Worm (Caenorhabditis elegans) whole organism, L4/young adult: ENCODE data around the gene pqn-87.

Experiments used
- W03F9.2 ChIP-seq: fragments of 150-350 bp; optimal IDR thresholded peaks from 2 replicates; lab custom pipeline; 2014; ENCODE audit warnings: missing biosample characterization, missing genetic modification characterization
- dao-5 ChIP-seq: sonication (generic microtip); optimal IDR thresholded peaks from 2 replicates; lab custom pipeline; 2016; ENCODE audit warnings: missing genotype, missing genetic modification characterization, moderate library complexity, missing compliant biosample characterization
- him-1 ChIP-seq: sonication (generic microtip); optimal IDR thresholded peaks from 2 replicates; lab custom pipeline; 2016; ENCODE audit warnings: missing genotype, missing genetic modification reagents, missing genetic modification characterization, missing compliant biosample characterization

DNA sequence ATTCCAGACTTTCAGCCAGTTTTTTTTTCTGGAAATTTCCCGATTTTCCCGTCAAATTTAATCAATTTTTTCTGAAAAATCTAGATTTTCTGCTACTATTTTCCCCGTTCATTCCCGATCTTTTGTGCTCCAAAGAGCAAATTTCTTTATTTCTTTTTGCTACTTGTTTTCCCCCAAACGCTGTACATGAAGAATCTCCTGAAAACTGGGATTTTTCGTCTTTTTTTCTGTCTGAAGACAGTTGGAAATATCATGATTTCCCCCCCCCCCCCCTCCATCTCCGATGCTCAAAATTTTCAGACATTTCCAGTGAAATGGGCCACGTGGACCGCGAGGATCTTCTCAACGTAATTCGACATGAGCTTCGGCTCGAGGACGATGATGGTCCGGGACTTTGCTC lies 3.1 kb upstream of the pqn-87 start, which contains the start of gene sinh-1:
- no peak for TF ChIP-seq dao-5 (tag; lab: Kevin White, UChicago)
- TF ChIP-seq W03F9.2 (tag; lab: Kevin White, UChicago), result no peak
- TF ChIP-seq him-1 (tag; lab: Kevin White, UChicago), result no peak
